Fruit fly (Drosophila melanogaster): ENCODE results near the gene CG12316.

dm6 chr3L:15103988-15104848 is 32.5 kb downstream of the CG12316 start:
- TF ChIP-seq fd96Ca (GFP tag; IDR thresholded peaks at IDR 0.05) (peak; percentile 24; the same call in 1 of the 3 replicates), D1 (tag; optimal IDR thresholded peaks at IDR 0.05) (no peak), EcR (GFP tag; optimal IDR thresholded peaks at IDR 0.05) (peak; percentile 49), CG14655 (GFP tag; optimal IDR thresholded peaks at IDR 0.05) (no peak), CG32121 (GFP tag; IDR thresholded peaks at IDR 0.05) (no peak; the same call in 1 of the 2 replicates), CG8159 (tag; optimal IDR thresholded peaks at IDR 0.05) (no peak), Pif1B (GFP tag; optimal IDR thresholded peaks at IDR 0.05) (peak; percentile 33), CG34367 (tag; optimal IDR thresholded peaks at IDR 0.05) (no peak), CG4496 (GFP tag; IDR thresholded peaks at IDR 0.05) (no peak), CG10348 (GFP tag; IDR thresholded peaks at IDR 0.05) (no peak), rn (GFP tag; IDR thresholded peaks at IDR 0.05) (no peak), CG12605 (GFP tag; IDR thresholded peaks at IDR 0.05) (no peak), Snoo (tag; optimal IDR thresholded peaks at IDR 0.05) (peak; percentile 19)
